Fruit fly (Drosophila melanogaster): Measurements from ENCODE around the gene rdgB.

The rdgB gene

DNA sequence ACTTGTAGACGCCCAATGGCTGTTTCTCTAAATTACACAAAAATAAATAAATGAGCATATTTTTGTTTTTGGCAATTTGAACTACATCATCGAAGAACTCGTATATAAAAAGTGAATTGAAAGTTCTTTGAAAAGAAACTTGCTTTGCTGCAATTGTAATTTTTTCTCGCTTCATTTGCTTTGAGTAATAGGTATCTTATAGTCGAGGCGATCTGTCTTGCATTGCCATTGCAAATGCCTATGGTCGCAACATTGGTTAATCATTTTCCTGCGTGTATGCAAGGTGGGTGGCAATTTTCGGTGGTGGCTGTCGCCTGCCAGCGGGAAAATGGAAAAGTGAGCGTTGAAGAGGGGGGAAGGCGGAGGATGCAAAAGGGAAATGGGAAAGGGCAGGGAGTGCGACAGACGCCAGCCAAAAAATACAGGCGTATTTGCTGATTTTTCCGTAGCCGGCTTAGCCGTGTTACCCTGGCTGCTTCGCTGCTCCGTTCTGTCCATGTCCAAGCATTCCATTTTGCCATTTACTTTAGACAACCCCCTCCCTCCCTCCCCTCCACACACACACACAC, 24.8 kb downstream of the rdgB start:
- TF ChIP-seq cnc (optimal IDR thresholded peaks at IDR 0.05) = no peak
- no peak for TF ChIP-seq Hr96 (GFP tag; optimal IDR thresholded peaks at IDR 0.05)
- no peak for TF ChIP-seq Mnt (GFP tag; optimal IDR thresholded peaks at IDR 0.05)
- no peak for TF ChIP-seq kay (GFP tag; ENCODE audit: borderline replicate concordance)
- TF ChIP-seq CG33017 (tag; optimal IDR thresholded peaks at IDR 0.05) = no peak

DNA sequence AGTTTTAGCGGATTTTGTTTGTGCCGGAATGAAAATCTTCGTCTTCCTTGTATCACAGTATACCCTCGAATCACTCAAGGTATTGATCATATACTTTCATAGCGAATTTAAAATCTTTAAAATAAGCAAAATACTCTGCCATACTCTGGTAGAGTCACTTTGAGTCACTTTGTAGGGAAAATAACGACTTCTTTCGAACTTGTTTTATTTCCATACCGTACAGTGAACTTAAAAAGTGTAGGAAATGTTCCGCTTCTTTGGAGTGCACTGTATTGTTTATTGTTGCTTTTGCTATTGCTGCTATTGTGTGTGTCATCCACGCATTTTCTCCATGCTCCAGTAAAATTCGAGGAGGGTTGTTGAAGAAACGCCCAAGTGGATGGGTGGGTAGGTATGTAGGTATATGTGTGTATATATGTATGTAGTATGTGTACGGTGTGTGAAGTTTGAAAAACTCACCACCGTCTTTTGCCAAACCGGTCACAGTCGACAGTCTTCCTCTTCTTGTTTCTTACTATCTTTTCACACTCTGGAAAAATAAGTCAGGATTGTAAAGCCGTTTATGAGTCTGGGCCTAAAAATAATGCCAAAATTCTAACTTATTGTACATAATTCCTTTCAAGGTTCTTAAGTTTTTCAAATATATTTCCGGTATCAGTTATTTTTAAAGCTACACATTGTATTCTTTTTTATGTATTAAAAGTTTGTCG, 26.6 kb downstream of the rdgB start:
- TF ChIP-seq CG7101 (tag; optimal IDR thresholded peaks at IDR 0.05) = no peak
- no peak for TF ChIP-seq tj (GFP tag; optimal IDR thresholded peaks at IDR 0.05)
- no peak for TF ChIP-seq cnc (optimal IDR thresholded peaks at IDR 0.05)
- TF ChIP-seq ovo (GFP tag; optimal IDR thresholded peaks at IDR 0.05) = no peak
- no peak for TF ChIP-seq kay (GFP tag; ENCODE audit: borderline replicate concordance)
- no peak for TF ChIP-seq Crg-1 (GFP tag; optimal IDR thresholded peaks at IDR 0.05)
- no peak for TF ChIP-seq Mnt (GFP tag; optimal IDR thresholded peaks at IDR 0.05)
- no peak for TF ChIP-seq CG7045 (GFP tag; optimal IDR thresholded peaks at IDR 0.05)
- TF ChIP-seq CG33017 (tag; optimal IDR thresholded peaks at IDR 0.05) = no peak
- no peak for TF ChIP-seq cic (GFP tag; optimal IDR thresholded peaks at IDR 0.05)
- TF ChIP-seq bab1 (GFP tag; optimal IDR thresholded peaks at IDR 0.05) = no peak
- TF ChIP-seq CG14711 (tag; optimal IDR thresholded peaks at IDR 0.05) = no peak
- TF ChIP-seq Hr96 (GFP tag; optimal IDR thresholded peaks at IDR 0.05) = no peak
- no peak for TF ChIP-seq Clk (GFP tag; optimal IDR thresholded peaks at IDR 0.05)
- no peak for TF ChIP-seq CG1620 (GFP tag; optimal IDR thresholded peaks at IDR 0.05)
- TF ChIP-seq CG5204 (GFP tag; optimal IDR thresholded peaks at IDR 0.05) = no peak
- no peak for TF ChIP-seq pad (GFP tag; optimal IDR thresholded peaks at IDR 0.05)
- no peak for TF ChIP-seq toe (GFP tag; optimal IDR thresholded peaks at IDR 0.05)

- TF ChIP-seq CG7101 (tag; optimal IDR thresholded peaks at IDR 0.05) = no peak
- no peak for TF ChIP-seq cnc (optimal IDR thresholded peaks at IDR 0.05)
- no peak for TF ChIP-seq kay (GFP tag; ENCODE audit: borderline replicate concordance)
- TF ChIP-seq pad (GFP tag; optimal IDR thresholded peaks at IDR 0.05) = no peak
- TF ChIP-seq CG7045 (GFP tag; optimal IDR thresholded peaks at IDR 0.05) = no peak
- TF ChIP-seq cic (GFP tag; optimal IDR thresholded peaks at IDR 0.05) = no peak
- TF ChIP-seq Hr96 (GFP tag; optimal IDR thresholded peaks at IDR 0.05) = no peak
- no peak for TF ChIP-seq tj (GFP tag; optimal IDR thresholded peaks at IDR 0.05)
- no peak for TF ChIP-seq ovo (GFP tag; optimal IDR thresholded peaks at IDR 0.05)
- TF ChIP-seq CG14711 (tag; optimal IDR thresholded peaks at IDR 0.05) = no peak
Measured at dm6 chrX:13791011-13791410, 28.5 kb downstream of the rdgB start, which contains the start of gene CG10993. Gene CG10993 (minus strand): TSS chrX:13791111.

dm6 chrX:13792463-13792862, 29.9 kb downstream of the rdgB start:
- TF ChIP-seq Crg-1 (GFP tag; optimal IDR thresholded peaks at IDR 0.05) (no peak), Mnt (GFP tag; optimal IDR thresholded peaks at IDR 0.05) (no peak), cnc (optimal IDR thresholded peaks at IDR 0.05) (no peak), CG14711 (tag; optimal IDR thresholded peaks at IDR 0.05) (no peak), CG7101 (tag; optimal IDR thresholded peaks at IDR 0.05) (no peak), CG11617 (GFP tag; optimal IDR thresholded peaks at IDR 0.05) (no peak), kay (GFP tag; ENCODE audit: borderline replicate concordance) (no peak), CG12768 (GFP tag; optimal IDR thresholded peaks at IDR 0.05) (no peak), CG5204 (GFP tag; optimal IDR thresholded peaks at IDR 0.05) (no peak), cic (GFP tag; optimal IDR thresholded peaks at IDR 0.05) (no peak), bab1 (GFP tag; optimal IDR thresholded peaks at IDR 0.05) (no peak), pad (GFP tag; optimal IDR thresholded peaks at IDR 0.05) (no peak), ovo (GFP tag; optimal IDR thresholded peaks at IDR 0.05) (no peak), CG1620 (GFP tag; optimal IDR thresholded peaks at IDR 0.05) (no peak), CG7045 (GFP tag; optimal IDR thresholded peaks at IDR 0.05) (no peak)

- TF ChIP-seq ovo (GFP tag; optimal IDR thresholded peaks at IDR 0.05) = no peak
- no peak for TF ChIP-seq CG1620 (GFP tag; optimal IDR thresholded peaks at IDR 0.05)
- no peak for TF ChIP-seq Hr96 (GFP tag; optimal IDR thresholded peaks at IDR 0.05)
- TF ChIP-seq CG14711 (tag; optimal IDR thresholded peaks at IDR 0.05) = no peak
- TF ChIP-seq toe (GFP tag; optimal IDR thresholded peaks at IDR 0.05) = no peak
- TF ChIP-seq Clk (GFP tag; optimal IDR thresholded peaks at IDR 0.05) = no peak
- no peak for TF ChIP-seq cic (GFP tag; optimal IDR thresholded peaks at IDR 0.05)
- no peak for TF ChIP-seq Crg-1 (GFP tag; optimal IDR thresholded peaks at IDR 0.05)
- TF ChIP-seq pad (GFP tag; optimal IDR thresholded peaks at IDR 0.05) = no peak
- TF ChIP-seq tj (GFP tag; optimal IDR thresholded peaks at IDR 0.05) = no peak
Measured at dm6 chrX:13797538-13797937, 35.0 kb downstream of the rdgB start, which contains the start of gene CG10996. Gene CG10996 (minus strand): TSS chrX:13797638.

dm6 chrX:13800680-13801079, 38.1 kb downstream of the rdgB start:
- TF ChIP-seq tj (GFP tag; optimal IDR thresholded peaks at IDR 0.05) = peak; percentile 22
- TF ChIP-seq Clk (GFP tag; optimal IDR thresholded peaks at IDR 0.05) = no peak

- TF ChIP-seq CG33017 (tag; optimal IDR thresholded peaks at IDR 0.05) (no peak), tj (GFP tag; optimal IDR thresholded peaks at IDR 0.05) (no peak), Crg-1 (GFP tag; optimal IDR thresholded peaks at IDR 0.05) (no peak), ovo (GFP tag; optimal IDR thresholded peaks at IDR 0.05) (no peak), CG14711 (tag; optimal IDR thresholded peaks at IDR 0.05) (no peak), Clk (GFP tag; optimal IDR thresholded peaks at IDR 0.05) (no peak), toe (GFP tag; optimal IDR thresholded peaks at IDR 0.05) (no peak), CG7045 (GFP tag; optimal IDR thresholded peaks at IDR 0.05) (no peak), CG11617 (GFP tag; optimal IDR thresholded peaks at IDR 0.05) (no peak)
Measured at dm6 chrX:13804398-13804797, 41.8 kb downstream of the rdgB start.

All from whole organism, adult.